Worm (Caenorhabditis elegans): ENCODE results near the gene srbc-6.

- TF ChIP-seq lir-3 (tag; optimal IDR thresholded peaks at IDR 0.05) (no peak), nhr-28 (tag; optimal IDR thresholded peaks at IDR 0.05) (no peak), fkh-10 (GFP tag; optimal IDR thresholded peaks at IDR 0.05) (no peak), nhr-25 (tag; optimal IDR thresholded peaks at IDR 0.05; ENCODE audit: borderline replicate concordance, insufficient read depth) (no peak)
Measured at ce11 chrV:3159252-3159651, 10.7 kb upstream of the srbc-6 start, which contains the start of gene C36C5.12.
